Worm (Caenorhabditis elegans) whole organism, L4/young adult: ENCODE measurements around the gene dmsr-8.

Experiments used
- W03F9.2 ChIP-seq: fragments of 150-350 bp; optimal IDR thresholded peaks from 2 replicates; lab custom pipeline; 2014; ENCODE audit warnings: missing biosample characterization, missing genetic modification characterization
- dao-5 ChIP-seq: sonication (generic microtip); optimal IDR thresholded peaks from 2 replicates; lab custom pipeline; 2016; ENCODE audit warnings: missing genotype, missing genetic modification characterization, moderate library complexity, missing compliant biosample characterization
- him-1 ChIP-seq: sonication (generic microtip); optimal IDR thresholded peaks from 2 replicates; lab custom pipeline; 2016; ENCODE audit warnings: missing genotype, missing genetic modification reagents, missing genetic modification characterization, missing compliant biosample characterization

- TF ChIP-seq him-1 = no peak
- no peak for TF ChIP-seq dao-5 (tag; lab: Kevin White, UChicago)
- no peak for TF ChIP-seq W03F9.2 (tag; lab: Kevin White, UChicago)
Observed at ce11 chrV:10463276-10463675, 50.9 kb downstream of the dmsr-8 start, which contains the start of gene F22E12.3.
